Fruit fly (Drosophila melanogaster) whole organism, embryonic: ENCODE data around the gene CG10809.

Experiments used
- CG10209 ChIP-seq: fragments of 200-800 bp; sonication (Bioruptor generic); optimal IDR thresholded peaks from 3 replicates; lab custom pipeline; 2017; ENCODE audit warnings: missing biosample characterization, mild to moderate bottlenecking, missing genetic modification characterization, missing genetic modification reagents
- CG10274 ChIP-seq: fragments of 200-800 bp; sonication (Bioruptor generic); optimal IDR thresholded peaks from 3 replicates; lab custom pipeline; 2017; ENCODE audit warnings: missing biosample characterization, mild to moderate bottlenecking, missing genetic modification characterization
- CG11093 ChIP-seq: fragments of 200-800 bp; sonication (Bioruptor generic); IDR thresholded peaks from 3 replicates; pipeline ENCODE4 v1.3.6; 2022; ENCODE audit warnings: missing biosample characterization, missing genetic modification characterization
- CG11696 ChIP-seq: fragments of 200-800 bp; sonication (Bioruptor generic); IDR thresholded peaks from 2 replicates; pipeline ENCODE4 v1.3.6; 2022; ENCODE audit warnings: missing biosample characterization, missing genetic modification characterization
- CG1233 ChIP-seq: fragments of 200-800 bp; sonication (Bioruptor generic); optimal IDR thresholded peaks from 4 replicates; lab custom pipeline; 2018; ENCODE audit warnings: missing biosample characterization, mild to moderate bottlenecking, missing genetic modification characterization
- CG12391 ChIP-seq: fragments of 200-800 bp; sonication (Bioruptor generic); optimal IDR thresholded peaks from 3 replicates; lab custom pipeline; 2018; ENCODE audit warnings: missing biosample characterization, mild to moderate bottlenecking, missing genetic modification characterization, moderate library complexity
- CG14667 ChIP-seq: fragments of 200-800 bp; sonication (Bioruptor generic); IDR thresholded peaks from 2 replicates; pipeline ENCODE4 v1.3.6; 2022; ENCODE audit warnings: missing biosample characterization, missing genetic modification characterization
- CG1647 ChIP-seq: fragments of 200-800 bp; sonication (Bioruptor generic); optimal IDR thresholded peaks from 3 replicates; lab custom pipeline; 2016; ENCODE audit warnings: missing biosample characterization, missing genetic modification characterization
- CG17612 ChIP-seq: fragments of 200-800 bp; sonication (Bioruptor generic); IDR thresholded peaks from 2 replicates; pipeline ENCODE4 v1.3.6; 2022; ENCODE audit warnings: missing biosample characterization, missing genetic modification characterization
- CG18599 ChIP-seq: fragments of 200-800 bp; sonication (Bioruptor generic); optimal IDR thresholded peaks from 3 replicates; lab custom pipeline; 2017; ENCODE audit warnings: missing biosample characterization, missing genetic modification characterization, mild to moderate bottlenecking, moderate library complexity, missing genetic modification reagents
- CG31441 ChIP-seq: fragments of 200-800 bp; sonication (Bioruptor generic); IDR thresholded peaks from 2 replicates; pipeline ENCODE4 v1.3.6; 2022; ENCODE audit warnings: missing biosample characterization, missing genetic modification characterization
- CG3407 ChIP-seq: fragments of 200-800 bp; sonication (Bioruptor generic); optimal IDR thresholded peaks from 2 replicates; lab custom pipeline; 2018; ENCODE audit warnings: missing biosample characterization, mild to moderate bottlenecking, missing genetic modification characterization
- CG4360 ChIP-seq: fragments of 200-800 bp; sonication (Bioruptor generic); IDR thresholded peaks from 2 replicates; pipeline ENCODE4 v1.3.6; 2022; ENCODE audit warnings: missing biosample characterization, missing genetic modification characterization
- CG6175 ChIP-seq: fragments of 200-800 bp; sonication (Bioruptor generic); IDR thresholded peaks from 3 replicates; pipeline ENCODE4 v1.3.6; 2022; ENCODE audit warnings: missing biosample characterization, missing genetic modification characterization
- CG6272 ChIP-seq: fragments of 200-800 bp; sonication (Bioruptor generic); IDR thresholded peaks from 2 replicates; pipeline ENCODE4 v1.3.6; 2022; ENCODE audit warnings: missing biosample characterization, missing genetic modification characterization
- CG6813 ChIP-seq: fragments of 200-800 bp; sonication (Bioruptor generic); optimal IDR thresholded peaks from 2 replicates; lab custom pipeline; 2017; ENCODE audit warnings: missing biosample characterization, missing genetic modification characterization, mild to moderate bottlenecking, moderate library complexity, missing genetic modification reagents
- CG7357 ChIP-seq: fragments of 200-800 bp; sonication (Bioruptor generic); IDR thresholded peaks from 3 replicates; pipeline ENCODE4 v1.3.6; 2022; ENCODE audit warnings: missing biosample characterization, missing genetic modification characterization
- CG7372 ChIP-seq: fragments of 200-800 bp; sonication (Bioruptor generic); IDR thresholded peaks from 2 replicates; pipeline ENCODE4 v1.3.6; 2022; ENCODE audit warnings: missing biosample characterization, missing genetic modification characterization
- CHES-1-like ChIP-seq: fragments of 200-800 bp; sonication (Bioruptor generic); optimal IDR thresholded peaks from 2 replicates; lab custom pipeline; 2016; ENCODE audit warnings: missing biosample characterization, missing genetic modification characterization
- Chrac-16 ChIP-seq: fragments of 200-800 bp; sonication (Bioruptor generic); optimal IDR thresholded peaks from 3 replicates; lab custom pipeline; 2016; ENCODE audit warnings: missing biosample characterization, missing genetic modification characterization
- CrebB ChIP-seq: fragments of 200-800 bp; sonication (Bioruptor generic); optimal IDR thresholded peaks from 3 replicates; lab custom pipeline; 2018; ENCODE audit warnings: missing biosample characterization, mild to moderate bottlenecking, missing genetic modification characterization
- D19A ChIP-seq: fragments of 200-800 bp; optimal IDR thresholded peaks from 3 replicates; lab custom pipeline; 2019; ENCODE audit warnings: missing biosample characterization, mild to moderate bottlenecking, missing genetic modification characterization, moderate library complexity
- Dad ChIP-seq: fragments of 200-800 bp; sonication (Bioruptor generic); optimal IDR thresholded peaks from 3 replicates; lab custom pipeline; 2016; ENCODE audit warnings: missing biosample characterization, missing genetic modification characterization
- HLHmδ ChIP-seq: fragments of 200-800 bp; sonication (Bioruptor generic); optimal IDR thresholded peaks from 2 replicates; lab custom pipeline; 2018; ENCODE audit warnings: missing biosample characterization, mild to moderate bottlenecking, missing genetic modification characterization, moderate library complexity
- MESR4 ChIP-seq: fragments of 200-800 bp; sonication (Bioruptor generic); optimal IDR thresholded peaks from 2 replicates; lab custom pipeline; 2018; ENCODE audit warnings: missing biosample characterization, mild to moderate bottlenecking, missing genetic modification characterization, moderate library complexity
- MTF-1 ChIP-seq: fragments of 200-800 bp; sonication (Bioruptor generic); optimal IDR thresholded peaks from 2 replicates; lab custom pipeline; 2018; ENCODE audit warnings: missing biosample characterization, mild to moderate bottlenecking, missing genetic modification characterization, borderline replicate concordance
- Myb ChIP-seq: fragments of 200-800 bp; sonication (Bioruptor generic); optimal IDR thresholded peaks from 2 replicates; lab custom pipeline; 2016; ENCODE audit warnings: missing biosample characterization, missing genetic modification characterization
- NK7.1 ChIP-seq: fragments of 200-800 bp; sonication (Bioruptor generic); optimal IDR thresholded peaks from 3 replicates; lab custom pipeline; 2016; ENCODE audit warnings: missing biosample characterization, missing genetic modification characterization
- Ptx1 ChIP-seq: fragments of 200-800 bp; sonication (Bioruptor generic); IDR thresholded peaks from 2 replicates; pipeline ENCODE4 v1.3.6; 2022; ENCODE audit warnings: missing biosample characterization, missing genetic modification characterization
- Sry-δ ChIP-seq: fragments of 200-800 bp; sonication (Bioruptor generic); optimal IDR thresholded peaks from 2 replicates; lab custom pipeline; 2016; ENCODE audit warnings: missing biosample characterization, missing genetic modification characterization
- Xbp1 ChIP-seq: fragments of 200-800 bp; sonication (Bioruptor generic); optimal IDR thresholded peaks from 3 replicates; lab custom pipeline; 2016; ENCODE audit warnings: missing biosample characterization, mild to moderate bottlenecking, missing genetic modification characterization
- ab ChIP-seq: fragments of 200-800 bp; sonication (Bioruptor generic); optimal IDR thresholded peaks from 2 replicates; lab custom pipeline; 2016; ENCODE audit warnings: missing biosample characterization, missing genetic modification characterization
- dati ChIP-seq: fragments of 200-800 bp; sonication (Bioruptor generic); IDR thresholded peaks from 2 replicates; pipeline ENCODE4 v1.3.6; 2022; ENCODE audit warnings: missing biosample characterization, missing genetic modification characterization
- dmrt11E ChIP-seq: fragments of 200-800 bp; sonication (Bioruptor generic); optimal IDR thresholded peaks from 3 replicates; lab custom pipeline; 2018; ENCODE audit warnings: missing biosample characterization, mild to moderate bottlenecking, missing genetic modification characterization, moderate library complexity
- eyg ChIP-seq: fragments of 200-800 bp; sonication (Bioruptor generic); optimal IDR thresholded peaks from 3 replicates; lab custom pipeline; 2016; ENCODE audit warnings: missing biosample characterization, missing genetic modification characterization
- gsb-n ChIP-seq: fragments of 200-800 bp; sonication (Bioruptor generic); optimal IDR thresholded peaks from 3 replicates; lab custom pipeline; 2018; ENCODE audit warnings: missing biosample characterization, mild to moderate bottlenecking, missing genetic modification characterization
- ham ChIP-seq: fragments of 200-800 bp; sonication (Bioruptor generic); IDR thresholded peaks from 2 replicates; pipeline ENCODE4 v1.3.6; 2022; ENCODE audit warnings: missing biosample characterization, missing genetic modification characterization
- hkb ChIP-seq, 2 experiments: fragments of 200-800 bp in 1 of 2; fragments of >200 bp in 1 of 2; sonication (Bioruptor generic) in 1 of 2; IDR thresholded peaks in 1 of 2; optimal IDR thresholded peaks in 1 of 2; 2 replicates each; pipeline versions ENCODE4 v1.3.6 to Lab custom; 2017 to 2022; ENCODE audit warnings: missing biosample characterization in 1 of 2, missing genetic modification characterization in 1 of 2
- inv ChIP-seq: fragments of 200-800 bp; sonication (Bioruptor generic); IDR thresholded peaks from 2 replicates; pipeline ENCODE4 v1.3.6; 2022; ENCODE audit warnings: missing biosample characterization, missing genetic modification characterization; ENCODE audit not compliant: partially characterized antibody
- jing ChIP-seq: fragments of 200-800 bp; sonication (Bioruptor generic); optimal IDR thresholded peaks from 2 replicates; lab custom pipeline; 2018; ENCODE audit warnings: missing biosample characterization, mild to moderate bottlenecking, missing genetic modification characterization
- kay ChIP-seq: fragments of 200-800 bp; sonication (Bioruptor generic); optimal IDR thresholded peaks from 2 replicates; lab custom pipeline; 2016; ENCODE audit warnings: missing biosample characterization, missing genetic modification characterization
- lilli ChIP-seq: fragments of 200-800 bp; sonication (Bioruptor generic); optimal IDR thresholded peaks from 3 replicates; lab custom pipeline; 2016; ENCODE audit warnings: missing biosample characterization, missing genetic modification characterization
- lola ChIP-seq, 3 experiments: fragments of >200 bp in 2 of 3; fragments of 200-800 bp in 1 of 3; sonication (Bioruptor generic) in 1 of 3; optimal IDR thresholded peaks; 2 replicates each; lab custom pipeline; 2017 to 2019; ENCODE audit warnings: missing biosample characterization in 3 of 3, missing genetic modification characterization in 3 of 3, mild to moderate bottlenecking in 1 of 3, moderate library complexity in 1 of 3
- pb ChIP-seq: fragments of 200-800 bp; sonication (Bioruptor generic); optimal IDR thresholded peaks from 3 replicates; lab custom pipeline; 2016; ENCODE audit warnings: missing biosample characterization, missing genetic modification characterization
- ro ChIP-seq: fragments of 200-800 bp; sonication (Bioruptor generic); IDR thresholded peaks from 2 replicates; pipeline ENCODE4 v1.3.6; 2022; ENCODE audit warnings: missing biosample characterization, missing genetic modification characterization
- sd ChIP-seq: fragments of 200-800 bp; sonication (Bioruptor generic); optimal IDR thresholded peaks from 3 replicates; lab custom pipeline; 2018; ENCODE audit warnings: missing biosample characterization, mild to moderate bottlenecking, missing genetic modification characterization, moderate library complexity
- sima ChIP-seq: fragments of 200-800 bp; sonication (Bioruptor generic); optimal IDR thresholded peaks from 2 replicates; lab custom pipeline; 2016; ENCODE audit warnings: missing biosample characterization, missing genetic modification characterization
- trh ChIP-seq: fragments of 200-800 bp; sonication (Bioruptor generic); optimal IDR thresholded peaks from 2 replicates; lab custom pipeline; 2016; ENCODE audit warnings: missing biosample characterization, missing genetic modification characterization
- yki ChIP-seq: fragments of >200 bp; optimal IDR thresholded peaks from 3 replicates; lab custom pipeline; 2018

CG10809 gene

dm6 chr3L:9856430-9857218, 3.1 kb downstream of the CG10809 start (continued):
- TF ChIP-seq sd (tag; lab: Kevin White, UChicago) (no peak), sima (GFP tag; lab: Kevin White, UChicago) (no peak), CG11696 (GFP tag; lab: Robert Waterston, UW) (peak; percentile 54), CG4360 (GFP tag; lab: Robert Waterston, UW) (no peak), CG31441 (GFP tag; lab: Robert Waterston, UW) (peak; percentile 84), CG17612 (peak; percentile 49; the same call in 1 of the 2 replicates), CG6175 (GFP tag; lab: Robert Waterston, UW) (0 out of 3 replicates have a peak, but pooled peaks have one; percentile 6), ro (peak; percentile 66), gsb-n (tag; lab: Kevin White, UChicago) (peak; percentile 94), D19A (tag; lab: Kevin White, UChicago) (peak; percentile 91), yki (lab: Kevin White, UChicago) (no peak), Dad (GFP tag; lab: Kevin White, UChicago) (no peak), Xbp1 (GFP tag; lab: Kevin White, UChicago) (peak; percentile 78), CG7357 (GFP tag; lab: Robert Waterston, UW) (peak; percentile 56; the same call in 1 of the 3 replicates), dmrt11E (tag; lab: Kevin White, UChicago) (peak; percentile 98), jing (GFP tag; lab: Kevin White, UChicago) (peak; percentile 48), pb (GFP tag; lab: Kevin White, UChicago) (no peak), kay (peak; percentile 33), CG18599 (peak; percentile 76), CG1233 (GFP tag; lab: Kevin White, UChicago) (peak; percentile 82), trh (GFP tag; lab: Kevin White, UChicago) (peak; percentile 35), MESR4 (GFP tag; lab: Kevin White, UChicago) (no peak), HLHmδ (GFP tag; lab: Kevin White, UChicago) (no peak), NK7.1 (GFP tag; lab: Kevin White, UChicago) (no peak), CG6813 (peak; percentile 72), CHES-1-like (no peak), CG1647 (GFP tag; lab: Kevin White, UChicago) (no peak), Myb (GFP tag; lab: Kevin White, UChicago) (no peak), ab (GFP tag; lab: Kevin White, UChicago) (no peak), lola (GFP tag; optimal IDR thresholded peaks at IDR 0.05; lab: Kevin White, UChicago) (peak in 1 of 3 experiments; percentile 92), hkb (optimal IDR thresholded peaks at IDR 0.05; lab: Kevin White, UChicago) (no peak), hkb (GFP tag; IDR thresholded peaks at IDR 0.05; lab: Robert Waterston, UW) (peak; percentile 83), CrebB (peak; percentile 48), dati (no peak), CG10274 (GFP tag; lab: Kevin White, UChicago) (no peak), inv (no peak), eyg (GFP tag; lab: Kevin White, UChicago) (no peak), CG6272 (GFP tag; lab: Robert Waterston, UW) (peak; percentile 69; the same call in 1 of the 2 replicates), CG11093 (GFP tag; lab: Robert Waterston, UW) (peak; percentile 75), MTF-1 (GFP tag; lab: Kevin White, UChicago) (peak; percentile 19), lilli (GFP tag; lab: Kevin White, UChicago) (peak; percentile 44), Chrac-16 (peak; percentile 74), CG14667 (GFP tag; lab: Robert Waterston, UW) (peak; percentile 72), CG12391 (tag; lab: Kevin White, UChicago) (peak; percentile 91), CG3407 (peak; percentile 82), Ptx1 (GFP tag; lab: Robert Waterston, UW) (peak; percentile 86), ham (GFP tag; lab: Robert Waterston, UW) (0 out of 2 replicates have a peak, but pooled peaks have one; percentile 32), CG7372 (GFP tag; lab: Robert Waterston, UW) (peak; percentile 62), CG10209 (GFP tag; lab: Kevin White, UChicago) (peak; percentile 84), Sry-δ (no peak)
